Worm (Caenorhabditis elegans) whole organism, L4 larva: ENCODE data around the gene such-1.

Experiments used
- F26F4.8 ChIP-seq: fragments of 200-800 bp; sonication (Bioruptor generic); conservative IDR thresholded peaks from 2 replicates; pipeline ENCODE4 v1.3.6; 2022; ENCODE audit warnings: missing genetic modification characterization, missing compliant biosample characterization
- F44E2.7 ChIP-seq: fragments of 200-800 bp; sonication (Bioruptor generic); IDR thresholded peaks from 2 replicates; pipeline ENCODE4 v2.1.2; 2022; ENCODE audit warnings: missing genetic modification characterization, missing compliant biosample characterization
- R02D3.7 ChIP-seq: fragments of 150-350 bp; sonication (generic microtip); optimal IDR thresholded peaks from 3 replicates; lab custom pipeline; 2014; ENCODE audit warnings: missing biosample characterization, missing genetic modification characterization
- T20F7.1 ChIP-seq: fragments of 200-800 bp; sonication (Bioruptor generic); optimal IDR thresholded peaks from 2 replicates; lab custom pipeline; 2018; ENCODE audit warnings: mild to moderate bottlenecking, missing genetic modification characterization, missing compliant biosample characterization
- T26A8.4 ChIP-seq: fragments of 200-800 bp; sonication (Bioruptor generic); IDR thresholded peaks from 2 replicates; pipeline ENCODE4 v1.3.6; 2022; ENCODE audit warnings: missing genetic modification characterization, missing compliant biosample characterization
- Y48G9A.11 ChIP-seq: fragments of 200-800 bp; sonication (Bioruptor generic); IDR thresholded peaks from 2 replicates; pipeline ENCODE4 v1.3.6; 2022; ENCODE audit warnings: missing genetic modification reagents, missing genetic modification characterization, missing compliant biosample characterization
- Y5F2A.4 ChIP-seq: fragments of 200-800 bp; sonication (Bioruptor generic); optimal IDR thresholded peaks from 2 replicates; lab custom pipeline; 2018; ENCODE audit warnings: mild to moderate bottlenecking, missing genetic modification characterization, missing compliant biosample characterization
- ZK337.2 ChIP-seq: fragments of 200-800 bp; sonication (Bioruptor generic); IDR thresholded peaks from 2 replicates; pipeline ENCODE4 v1.3.6; 2022; ENCODE audit warnings: missing genetic modification reagents, missing genetic modification characterization, missing compliant biosample characterization
- aha-1 ChIP-seq: fragments of 150-350 bp; peaks from one replicate; lab custom pipeline; 2014; ENCODE audit warnings: missing biosample characterization, missing genetic modification characterization
- arid-1 ChIP-seq: fragments of 200-800 bp; sonication (Bioruptor generic); conservative IDR thresholded peaks from 2 replicates; pipeline ENCODE4 v1.3.6; 2022; ENCODE audit warnings: missing genetic modification reagents, missing genetic modification characterization, missing compliant biosample characterization
- ceh-28 ChIP-seq: fragments of 150-350 bp; optimal IDR thresholded peaks from 2 replicates; lab custom pipeline; 2014; ENCODE audit warnings: missing biosample characterization, missing genetic modification reagents, missing genetic modification characterization
- ceh-32 ChIP-seq: sonication (generic microtip); optimal IDR thresholded peaks from 2 replicates; lab custom pipeline; 2016; ENCODE audit warnings: mild to moderate bottlenecking, missing genetic modification characterization, missing compliant biosample characterization; ENCODE audit not compliant: poor library complexity
- ceh-44 ChIP-seq: fragments of 200-800 bp; sonication (Bioruptor generic); IDR thresholded peaks from 2 replicates; pipeline ENCODE4 v1.3.6; 2022; ENCODE audit warnings: missing genetic modification reagents, missing genetic modification characterization, missing compliant biosample characterization
- ceh-62 ChIP-seq: sonication (generic microtip); optimal IDR thresholded peaks from 2 replicates; lab custom pipeline; 2017; ENCODE audit warnings: missing biosample characterization, missing genetic modification characterization
- ctbp-1 ChIP-seq: fragments of 200-800 bp; sonication (Bioruptor generic); IDR thresholded peaks from 2 replicates; pipeline ENCODE4 v1.3.6; 2022; ENCODE audit warnings: missing genetic modification reagents, missing genetic modification characterization, missing compliant biosample characterization
- daf-16 ChIP-seq, 3 experiments: sonication (generic microtip); optimal IDR thresholded peaks; 2 replicates each; lab custom pipeline; 2016 to 2017; ENCODE audit warnings: missing genetic modification characterization in 3 of 3, missing genetic modification reagents in 3 of 3, mild to moderate bottlenecking in 2 of 3, missing compliant biosample characterization in 2 of 3, missing biosample characterization in 1 of 3, moderate library complexity in 1 of 3
- daf-19 ChIP-seq: fragments of 200-800 bp; sonication (Bioruptor generic); conservative IDR thresholded peaks from 2 replicates; pipeline ENCODE4 v1.3.6; 2022; ENCODE audit warnings: missing genetic modification characterization, missing compliant biosample characterization
- dmd-6 ChIP-seq: fragments of 200-800 bp; sonication (Bioruptor generic); IDR thresholded peaks from 2 replicates; pipeline ENCODE4 v1.3.6; 2022; ENCODE audit warnings: missing genetic modification reagents, missing genetic modification characterization, missing compliant biosample characterization
- dmd-9 ChIP-seq: fragments of 200-800 bp; sonication (Bioruptor generic); IDR thresholded peaks from 2 replicates; pipeline ENCODE4 v1.3.6; 2022; ENCODE audit warnings: missing genetic modification reagents, missing genetic modification characterization, missing compliant biosample characterization
- dpl-1 ChIP-seq: fragments of 150-350 bp; optimal IDR thresholded peaks from 2 replicates; lab custom pipeline; 2014; ENCODE audit warnings: missing biosample characterization, missing genetic modification reagents, missing genetic modification characterization
- dve-1 ChIP-seq: sonication (generic microtip); optimal IDR thresholded peaks from 2 replicates; lab custom pipeline; 2017; ENCODE audit warnings: antibody characterized with exemption, mild to moderate bottlenecking, missing genetic modification characterization, missing compliant biosample characterization; ENCODE audit not compliant: insufficient read depth
- egl-27 ChIP-seq: sonication (generic microtip); optimal IDR thresholded peaks from 3 replicates; lab custom pipeline; 2017; ENCODE audit warnings: missing biosample characterization, missing genetic modification reagents, missing genetic modification characterization
- egl-43 ChIP-seq: fragments of 200-800 bp; sonication (Bioruptor generic); IDR thresholded peaks from 2 replicates; pipeline ENCODE4 v1.3.6; 2022; ENCODE audit warnings: missing genetic modification reagents, missing genetic modification characterization, missing compliant biosample characterization
- fkh-10 ChIP-seq: fragments of 150-350 bp; optimal IDR thresholded peaks from 2 replicates; lab custom pipeline; 2014; ENCODE audit warnings: missing biosample characterization, missing genetic modification reagents, missing genetic modification characterization
- gei-8 ChIP-seq: fragments of 200-800 bp; sonication (Bioruptor generic); optimal IDR thresholded peaks from 2 replicates; lab custom pipeline; 2018; ENCODE audit warnings: mild to moderate bottlenecking, missing genetic modification characterization, missing compliant biosample characterization
- hif-1 ChIP-seq, 2 experiments: sonication (generic microtip); optimal IDR thresholded peaks; 2 replicates each; lab custom pipeline; 2016 to 2017; ENCODE audit warnings: missing compliant biosample characterization in 2 of 2, missing genetic modification characterization in 2 of 2, missing genetic modification reagents in 2 of 2, missing genotype in 2 of 2, mild to moderate bottlenecking in 1 of 2
- hmg-1.1 ChIP-seq: fragments of 200-800 bp; sonication (Bioruptor generic); IDR thresholded peaks from 2 replicates; pipeline ENCODE4 v1.3.6; 2022; ENCODE audit warnings: missing genetic modification reagents, missing genetic modification characterization, missing compliant biosample characterization
- lin-29 ChIP-seq: fragments of 200-800 bp; sonication (Bioruptor generic); IDR thresholded peaks from 2 replicates; pipeline ENCODE4 v1.3.6; 2022; ENCODE audit warnings: missing genetic modification reagents, missing genetic modification characterization, missing compliant biosample characterization
- lin-38 ChIP-seq: fragments of 200-800 bp; sonication (Bioruptor generic); IDR thresholded peaks from 2 replicates; pipeline ENCODE4 v1.3.6; 2022; ENCODE audit warnings: missing genetic modification reagents, missing genetic modification characterization, missing compliant biosample characterization
- lin-39 ChIP-seq: fragments of 150-350 bp; optimal IDR thresholded peaks from 2 replicates; lab custom pipeline; 2014; ENCODE audit warnings: missing biosample characterization, missing genetic modification reagents, missing genetic modification characterization
- mdt-29 ChIP-seq: fragments of 200-800 bp; sonication (Bioruptor generic); IDR thresholded peaks from 2 replicates; pipeline ENCODE4 v1.3.6; 2022; ENCODE audit warnings: missing genetic modification reagents, missing genetic modification characterization, missing compliant biosample characterization
- mep-1 ChIP-seq: fragments of 150-350 bp; sonication (generic microtip); optimal IDR thresholded peaks from 3 replicates; lab custom pipeline; 2014; ENCODE audit warnings: missing biosample characterization, missing genetic modification characterization
- mes-2 ChIP-seq: sonication (generic microtip); optimal IDR thresholded peaks from 2 replicates; lab custom pipeline; 2016; ENCODE audit warnings: missing genotype, mild to moderate bottlenecking, missing genetic modification characterization, missing compliant biosample characterization; ENCODE audit not compliant: poor library complexity, severe bottlenecking
- nhr-10 ChIP-seq: fragments of 150-350 bp; optimal IDR thresholded peaks from 2 replicates; lab custom pipeline; 2014; ENCODE audit warnings: missing biosample characterization, missing genetic modification characterization
- nhr-102 ChIP-seq: sonication (generic microtip); optimal IDR thresholded peaks from 2 replicates; lab custom pipeline; 2016; ENCODE audit warnings: mild to moderate bottlenecking, missing genetic modification characterization, moderate library complexity, missing compliant biosample characterization
- nhr-11 ChIP-seq: fragments of 150-350 bp; optimal IDR thresholded peaks from 2 replicates; lab custom pipeline; 2014; ENCODE audit warnings: missing biosample characterization, missing genetic modification characterization
- nhr-25 ChIP-seq: sonication (generic microtip); optimal IDR thresholded peaks from 2 replicates; lab custom pipeline; 2017; ENCODE audit warnings: missing genetic modification characterization, mild to moderate bottlenecking, missing compliant biosample characterization, antibody characterized with exemption, moderate library complexity, borderline replicate concordance; ENCODE audit not compliant: insufficient read depth
- nhr-28 ChIP-seq: fragments of 150-350 bp; optimal IDR thresholded peaks from 2 replicates; lab custom pipeline; 2014; ENCODE audit warnings: missing biosample characterization, missing genetic modification characterization
- nhr-41 ChIP-seq: fragments of 200-800 bp; sonication (Bioruptor generic); IDR thresholded peaks from 2 replicates; pipeline ENCODE4 v1.3.6; 2022; ENCODE audit warnings: missing genetic modification reagents, missing genetic modification characterization, missing compliant biosample characterization
- nhr-48 ChIP-seq: sonication (generic microtip); optimal IDR thresholded peaks from 2 replicates; lab custom pipeline; 2016; ENCODE audit warnings: mild to moderate bottlenecking, missing genetic modification characterization, missing compliant biosample characterization
- nhr-76 ChIP-seq: fragments of 150-350 bp; optimal IDR thresholded peaks from 2 replicates; lab custom pipeline; 2014; ENCODE audit warnings: missing biosample characterization, missing genetic modification characterization
- pqm-1 ChIP-seq: sonication (generic microtip); optimal IDR thresholded peaks from 2 replicates; lab custom pipeline; 2017; ENCODE audit warnings: missing biosample characterization, missing genetic modification characterization
- rbr-2 ChIP-seq: sonication (generic microtip); optimal IDR thresholded peaks from 2 replicates; lab custom pipeline; 2016; ENCODE audit warnings: missing genotype, missing genetic modification characterization, missing compliant biosample characterization
- skn-1 ChIP-seq: fragments of 150-350 bp; optimal IDR thresholded peaks from 2 replicates; lab custom pipeline; 2014; ENCODE audit warnings: missing biosample characterization, missing genetic modification characterization
- spr-3 ChIP-seq: fragments of 200-800 bp; sonication (Bioruptor generic); optimal IDR thresholded peaks from 2 replicates; lab custom pipeline; 2018; ENCODE audit warnings: mild to moderate bottlenecking, missing genetic modification characterization, missing compliant biosample characterization
- tag-97 ChIP-seq: fragments of 200-800 bp; sonication (Bioruptor generic); IDR thresholded peaks from 2 replicates; pipeline ENCODE4 v1.3.6; 2022; ENCODE audit warnings: missing genetic modification characterization, missing compliant biosample characterization
- unc-130 ChIP-seq: sonication (generic microtip); optimal IDR thresholded peaks from 2 replicates; lab custom pipeline; 2016; ENCODE audit warnings: missing genetic modification reagents, missing genetic modification characterization, missing compliant biosample characterization
- unc-39 ChIP-seq: sonication (generic microtip); optimal IDR thresholded peaks from 2 replicates; lab custom pipeline; 2017; ENCODE audit warnings: missing biosample characterization, missing genetic modification characterization
- unc-62 ChIP-seq, 3 experiments: fragments of 150-350 bp in 1 of 3; sonication (generic microtip); optimal IDR thresholded peaks in 2 of 3; peaks in 1 of 3; 1 replicate in 1 of 3; 2 replicates in 2 of 3; lab custom pipeline; 2014 to 2017; ENCODE audit warnings: missing biosample characterization in 3 of 3, missing genetic modification characterization in 3 of 3, missing genetic modification reagents in 3 of 3, missing genotype in 1 of 3
- zfp-3 ChIP-seq: fragments of 200-800 bp; sonication (Bioruptor generic); conservative IDR thresholded peaks from 2 replicates; pipeline ENCODE4 v1.3.6; 2022; ENCODE audit warnings: missing genetic modification reagents, missing genetic modification characterization, missing compliant biosample characterization
- ztf-11 ChIP-seq: fragments of 150-350 bp; optimal IDR thresholded peaks from 2 replicates; lab custom pipeline; 2014; ENCODE audit warnings: missing biosample characterization, missing genetic modification characterization

such-1 gene

DNA sequence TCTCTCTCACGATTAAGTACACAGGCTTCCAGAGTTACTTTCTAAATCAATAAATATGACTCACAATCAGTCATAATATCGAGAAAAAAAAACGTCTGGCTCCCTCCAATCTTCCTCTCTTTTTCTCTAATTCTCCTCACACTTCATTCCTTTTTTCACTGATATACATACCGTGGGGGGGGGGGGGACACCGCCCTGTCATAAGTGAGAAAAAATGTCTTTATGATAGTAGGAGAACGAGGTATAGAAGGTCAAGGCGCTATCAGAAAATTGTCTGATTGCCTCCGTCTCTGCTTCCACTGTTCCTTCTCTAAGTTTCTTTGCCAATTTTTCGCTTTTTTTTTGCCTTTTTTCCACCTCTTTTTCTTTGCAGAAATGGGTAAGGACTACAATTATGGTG is 27.1 kb downstream of the such-1 start, which contains the start of gene Y66D12A.24 (continued):
- TF ChIP-seq mep-1 (tag; lab: Kevin White, UChicago) (peak; percentile 61), mdt-29 (GFP tag; lab: Robert Waterston, UW) (no peak), ceh-44 (GFP tag; lab: Robert Waterston, UW) (no peak), unc-130 (GFP tag; lab: Kevin White, UChicago) (no peak), F26F4.8 (GFP tag; lab: Robert Waterston, UW) (no peak), F44E2.7 (GFP tag; lab: Robert Waterston, UW) (no peak), R02D3.7 (tag; lab: Kevin White, UChicago) (no peak), nhr-76 (tag; lab: Kevin White, UChicago) (no peak), egl-27 (no peak), nhr-28 (peak; percentile 78), dmd-9 (no peak), rbr-2 (no peak), Y48G9A.11 (GFP tag; lab: Robert Waterston, UW) (no peak), unc-39 (tag; lab: Kevin White, UChicago) (no peak), fkh-10 (GFP tag; lab: Kevin White, UChicago) (no peak), dpl-1 (GFP tag; lab: Kevin White, UChicago) (peak; percentile 10), hif-1 (tag; optimal IDR thresholded peaks at IDR 0.05; lab: Kevin White, UChicago) (no peak), nhr-102 (tag; lab: Kevin White, UChicago) (no peak), T26A8.4 (GFP tag; lab: Robert Waterston, UW) (no peak), lin-29 (GFP tag; lab: Robert Waterston, UW) (no peak), daf-19 (GFP tag; lab: Robert Waterston, UW) (no peak), dmd-6 (GFP tag; lab: Robert Waterston, UW) (peak; percentile 71), nhr-10 (tag; lab: Kevin White, UChicago) (no peak), ceh-62 (tag; lab: Kevin White, UChicago) (no peak), ztf-11 (tag; lab: Kevin White, UChicago) (no peak), nhr-48 (tag; lab: Kevin White, UChicago) (no peak), nhr-41 (GFP tag; lab: Robert Waterston, UW) (peak; percentile 96), ceh-28 (tag; lab: Kevin White, UChicago) (no peak), pqm-1 (tag; lab: Kevin White, UChicago) (peak; percentile 57), nhr-25 (no peak), skn-1 (no peak), zfp-3 (GFP tag; lab: Robert Waterston, UW) (no peak), arid-1 (GFP tag; lab: Robert Waterston, UW) (no peak), T20F7.1 (GFP tag; lab: Kevin White, UChicago) (no peak), nhr-11 (tag; lab: Kevin White, UChicago) (no peak), lin-39 (tag; lab: Kevin White, UChicago) (no peak), daf-16 (GFP tag; optimal IDR thresholded peaks at IDR 0.05; lab: Kevin White, UChicago) (no peak), daf-16 (tag; optimal IDR thresholded peaks at IDR 0.05; lab: Kevin White, UChicago) (no peak), unc-62 (GFP tag; optimal IDR thresholded peaks at IDR 0.05 in 1 of 2; lab: Kevin White, UChicago) (no peak), unc-62 (tag; optimal IDR thresholded peaks at IDR 0.05; lab: Kevin White, UChicago) (no peak), mes-2 (tag; lab: Kevin White, UChicago) (peak; percentile 23), aha-1 (tag; lab: Kevin White, UChicago) (no peak), dve-1 (tag; lab: Kevin White, UChicago) (peak; percentile 83), Y5F2A.4 (no peak), tag-97 (GFP tag; lab: Robert Waterston, UW) (no peak), ceh-32 (tag; lab: Kevin White, UChicago) (no peak), ctbp-1 (GFP tag; lab: Robert Waterston, UW) (no peak), egl-43 (GFP tag; lab: Robert Waterston, UW) (no peak), hmg-1.1 (GFP tag; lab: Robert Waterston, UW) (no peak), ZK337.2 (no peak), gei-8 (no peak), spr-3 (GFP tag; lab: Kevin White, UChicago) (no peak), lin-38 (GFP tag; lab: Robert Waterston, UW) (peak; percentile 50)
